Worm (Caenorhabditis elegans) whole organism, mixed stage, embryonic: Measurements from ENCODE around the gene elo-5.

Source experiments
- M03D4.4 ChIP-seq: sonication (generic microtip); optimal IDR thresholded peaks from 2 replicates; lab custom pipeline; 2017; ENCODE audit warnings: mild to moderate bottlenecking, missing genetic modification characterization, missing compliant biosample characterization
- bed-3 ChIP-seq: fragments of 200-800 bp; sonication (Bioruptor generic); optimal IDR thresholded peaks from 3 replicates; lab custom pipeline; 2018; ENCODE audit warnings: mild to moderate bottlenecking, missing genetic modification characterization, moderate library complexity, missing compliant biosample characterization
- ces-1 ChIP-seq: fragments of 150-350 bp; optimal IDR thresholded peaks from 2 replicates; lab custom pipeline; 2014; ENCODE audit warnings: missing biosample characterization, missing genetic modification reagents, missing genetic modification characterization
- cnd-1 ChIP-seq: fragments of 200-800 bp; sonication (Bioruptor generic); optimal IDR thresholded peaks from 2 replicates; lab custom pipeline; 2018; ENCODE audit warnings: mild to moderate bottlenecking, missing genetic modification characterization, missing compliant biosample characterization
- elt-3 ChIP-seq: fragments of 150-350 bp; optimal IDR thresholded peaks from 2 replicates; lab custom pipeline; 2014; ENCODE audit warnings: missing biosample characterization, missing genetic modification characterization
- flh-1 ChIP-seq: fragments of 200-800 bp; sonication (Bioruptor generic); optimal IDR thresholded peaks from 2 replicates; lab custom pipeline; 2018; ENCODE audit warnings: mild to moderate bottlenecking, missing genetic modification characterization, moderate library complexity, missing compliant biosample characterization
- mab-5 ChIP-seq: fragments of 150-350 bp; optimal IDR thresholded peaks from 2 replicates; lab custom pipeline; 2014; ENCODE audit warnings: missing biosample characterization, missing genetic modification characterization
- nhr-237 ChIP-seq: fragments of 150-350 bp; optimal IDR thresholded peaks from 2 replicates; lab custom pipeline; 2014; ENCODE audit warnings: missing biosample characterization, missing genetic modification characterization
- pha-4 ChIP-seq: fragments of 150-350 bp; optimal IDR thresholded peaks from 2 replicates; lab custom pipeline; 2018; ENCODE audit warnings: missing biosample characterization, missing genetic modification reagents, missing genetic modification characterization
- snpc-4 ChIP-seq: fragments of 150-350 bp; optimal IDR thresholded peaks from 2 replicates; lab custom pipeline; 2014; ENCODE audit warnings: missing biosample characterization, missing genetic modification characterization
- tbx-8 ChIP-seq: fragments of 200-800 bp; sonication (Bioruptor generic); optimal IDR thresholded peaks from 2 replicates; lab custom pipeline; 2018; ENCODE audit warnings: mild to moderate bottlenecking, missing genetic modification characterization, moderate library complexity, missing compliant biosample characterization
- unc-120 ChIP-seq: sonication (generic microtip); optimal IDR thresholded peaks from 2 replicates; lab custom pipeline; 2017; ENCODE audit warnings: missing genetic modification characterization, missing compliant biosample characterization; ENCODE audit not compliant: poor library complexity, severe bottlenecking
- unc-62 ChIP-seq: fragments of 150-350 bp; optimal IDR thresholded peaks from 2 replicates; lab custom pipeline; 2014; ENCODE audit warnings: missing biosample characterization, missing genetic modification reagents, missing genetic modification characterization

DNA sequence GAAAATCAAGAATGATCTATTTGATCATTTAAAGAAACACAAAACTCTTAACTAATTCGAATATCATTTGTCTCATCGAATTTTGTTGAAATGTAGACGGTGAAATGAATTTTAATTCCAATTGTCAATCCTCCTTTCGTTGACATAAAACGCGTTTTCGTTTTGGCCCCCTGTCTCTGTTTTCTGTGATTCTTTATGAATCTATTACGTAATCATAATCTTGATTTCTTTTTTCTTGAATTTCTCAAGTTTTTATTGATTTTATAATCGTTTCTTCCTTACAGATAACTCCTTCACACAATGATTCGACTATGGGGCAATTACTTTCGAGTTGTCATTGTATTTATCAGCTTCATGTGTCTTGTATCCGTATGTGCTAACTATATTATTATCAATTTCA is 44.7 kb downstream of the elo-5 start, which contains the start of gene Y4C6B.3:
- TF ChIP-seq mab-5 (no peak), flh-1 (no peak), nhr-237 (tag; lab: Kevin White, UChicago) (no peak), ces-1 (GFP tag; lab: Kevin White, UChicago) (no peak), tbx-8 (no peak), pha-4 (no peak), bed-3 (GFP tag; lab: Kevin White, UChicago) (no peak), elt-3 (tag; lab: Kevin White, UChicago) (no peak), M03D4.4 (no peak), unc-62 (GFP tag; lab: Kevin White, UChicago) (no peak), unc-120 (tag; lab: Kevin White, UChicago) (no peak), cnd-1 (tag; lab: Kevin White, UChicago) (no peak), snpc-4 (tag; lab: Kevin White, UChicago) (no peak)
